Fruit fly (Drosophila melanogaster) whole organism, wandering third instar larva: Measurements from ENCODE around the gene TwdlM.

Source experiments
- Abd-B ChIP-seq: fragments of >200 bp; optimal IDR thresholded peaks from 2 replicates; lab custom pipeline; 2017; ENCODE audit warnings: missing biosample characterization, missing genetic modification characterization
- CG32264 ChIP-seq: fragments of 200-800 bp; sonication (Bioruptor generic); optimal IDR thresholded peaks from 2 replicates; lab custom pipeline; 2016; ENCODE audit warnings: missing biosample characterization, missing genetic modification characterization
- CG9705 ChIP-seq: fragments of 200-800 bp; sonication (Bioruptor generic); optimal IDR thresholded peaks from 2 replicates; lab custom pipeline; 2018; ENCODE audit warnings: missing biosample characterization, mild to moderate bottlenecking, missing genetic modification characterization
- CrebA ChIP-seq: fragments of 200-800 bp; sonication (Bioruptor generic); optimal IDR thresholded peaks from 2 replicates; lab custom pipeline; 2016; ENCODE audit warnings: missing biosample characterization, mild to moderate bottlenecking, missing genetic modification characterization, borderline replicate concordance
- Dfd ChIP-seq: fragments of >200 bp; optimal IDR thresholded peaks from 2 replicates; lab custom pipeline; 2017; ENCODE audit warnings: missing biosample characterization, missing genetic modification characterization
- Dif ChIP-seq: fragments of 200-275, 200-300 bp; sonication (Bioruptor generic); optimal IDR thresholded peaks from 2 replicates; lab custom pipeline; 2018; ENCODE audit warnings: missing biosample characterization, missing genetic modification characterization; ENCODE audit not compliant: partially characterized antibody
- GATAd ChIP-seq: sonication (Bioruptor generic); optimal IDR thresholded peaks from 2 replicates; lab custom pipeline; 2016; ENCODE audit warnings: missing biosample characterization, missing genetic modification characterization
- HLH106 ChIP-seq: fragments of 200-800 bp; optimal IDR thresholded peaks from 3 replicates; lab custom pipeline; 2019; ENCODE audit warnings: missing biosample characterization, mild to moderate bottlenecking, missing genetic modification characterization, moderate library complexity
- Hnf4 ChIP-seq: fragments of 200-800 bp; sonication (Bioruptor generic); optimal IDR thresholded peaks from 2 replicates; lab custom pipeline; 2016; ENCODE audit warnings: missing biosample characterization, mild to moderate bottlenecking, missing genetic modification characterization
- Hr78 ChIP-seq: fragments of >200 bp; optimal IDR thresholded peaks from 2 replicates; lab custom pipeline; 2017; ENCODE audit warnings: missing biosample characterization, missing genetic modification characterization
- Hr83 ChIP-seq: fragments of 200-300 bp; sonication (Bioruptor generic); optimal IDR thresholded peaks from 2 replicates; lab custom pipeline; 2016; ENCODE audit warnings: missing biosample characterization, mild to moderate bottlenecking, missing genetic modification characterization, moderate library complexity; ENCODE audit not compliant: poor library complexity, severe bottlenecking
- Jra ChIP-seq: sonication (Bioruptor generic); optimal IDR thresholded peaks from 2 replicates; lab custom pipeline; 2016; ENCODE audit warnings: missing biosample characterization, missing genetic modification characterization
- Mio ChIP-seq: sonication (Bioruptor generic); optimal IDR thresholded peaks from 2 replicates; lab custom pipeline; 2016; ENCODE audit warnings: missing biosample characterization, missing genetic modification characterization
- Myc ChIP-seq: fragments of >200 bp; optimal IDR thresholded peaks from 2 replicates; lab custom pipeline; 2017
- N ChIP-seq: fragments of >200 bp; optimal IDR thresholded peaks from 2 replicates; lab custom pipeline; 2018; ENCODE audit warnings: missing biosample characterization, missing external identifiers, missing genetic modification characterization
- OdsH ChIP-seq: fragments of 200-800 bp; sonication (Bioruptor generic); optimal IDR thresholded peaks from 2 replicates; lab custom pipeline; 2016; ENCODE audit warnings: missing biosample characterization, mild to moderate bottlenecking, missing genetic modification characterization
- Rel ChIP-seq, 2 experiments: fragments of 200-800 bp; sonication (Bioruptor generic) in 1 of 2; optimal IDR thresholded peaks; 2 replicates in 1 of 2; 3 replicates in 1 of 2; lab custom pipeline; 2016 to 2019; ENCODE audit warnings: mild to moderate bottlenecking in 2 of 2, missing biosample characterization in 2 of 2, missing genetic modification characterization in 2 of 2, moderate library complexity in 1 of 2
- Sp1 ChIP-seq: fragments of 200-800 bp; sonication (Bioruptor generic); optimal IDR thresholded peaks from 3 replicates; lab custom pipeline; 2019; ENCODE audit warnings: missing biosample characterization, mild to moderate bottlenecking, missing genetic modification characterization, moderate library complexity
- Vsx2 ChIP-seq: fragments of 200-300, 225-300 bp; sonication (Bioruptor generic); optimal IDR thresholded peaks from 2 replicates; lab custom pipeline; 2018; ENCODE audit warnings: missing biosample characterization, missing genetic modification characterization; ENCODE audit not compliant: partially characterized antibody
- br ChIP-seq: fragments of 200-800 bp; sonication (Bioruptor generic); optimal IDR thresholded peaks from 2 replicates; lab custom pipeline; 2016; ENCODE audit warnings: missing biosample characterization, missing genetic modification characterization
- brk ChIP-seq: fragments of 200-800 bp; sonication (Bioruptor generic); optimal IDR thresholded peaks from 2 replicates; lab custom pipeline; 2016; ENCODE audit warnings: missing biosample characterization, mild to moderate bottlenecking, missing genetic modification characterization
- dl ChIP-seq, 2 experiments: fragments of 175-275, 200-275 bp in 1 of 2; fragments of 200-275 bp in 1 of 2; sonication (Bioruptor generic); optimal IDR thresholded peaks; lab custom pipeline; 2018; ENCODE audit warnings: mild to moderate bottlenecking in 2 of 2, missing biosample characterization in 2 of 2, missing genetic modification characterization in 2 of 2, moderate library complexity in 2 of 2; ENCODE audit not compliant: partially characterized antibody in 2 of 2, insufficient read depth in 1 of 2
- dmrt93B ChIP-seq: fragments of 200-800 bp; sonication (Bioruptor generic); optimal IDR thresholded peaks from 2 replicates; lab custom pipeline; 2018; ENCODE audit warnings: missing biosample characterization, mild to moderate bottlenecking, missing genetic modification characterization
- dsf ChIP-seq: sonication (Bioruptor generic); optimal IDR thresholded peaks from 2 replicates; lab custom pipeline; 2016; ENCODE audit warnings: missing biosample characterization, missing genetic modification characterization, borderline replicate concordance
- ey ChIP-seq: fragments of 200-800 bp; sonication (Bioruptor generic); optimal IDR thresholded peaks from 2 replicates; lab custom pipeline; 2016; ENCODE audit warnings: missing biosample characterization, missing genetic modification characterization
- foxo ChIP-seq, 2 experiments: fragments of 200-800 bp; sonication (Bioruptor generic); optimal IDR thresholded peaks; 2 replicates in 1 of 2; 3 replicates in 1 of 2; lab custom pipeline; 2016 to 2017; ENCODE audit warnings: missing biosample characterization in 2 of 2, missing genetic modification characterization in 2 of 2
- fru ChIP-seq: fragments of 200-800 bp; sonication (Bioruptor generic); optimal IDR thresholded peaks from 3 replicates; lab custom pipeline; 2016; ENCODE audit warnings: missing biosample characterization, mild to moderate bottlenecking, missing genetic modification characterization
- h ChIP-seq: fragments of 200-800 bp; sonication (Bioruptor generic); optimal IDR thresholded peaks from 3 replicates; lab custom pipeline; 2016; ENCODE audit warnings: missing biosample characterization, mild to moderate bottlenecking, missing genetic modification characterization
- jim ChIP-seq: fragments of 175-275, 200-325 bp; sonication (Bioruptor generic); optimal IDR thresholded peaks from 2 replicates; lab custom pipeline; 2016; ENCODE audit warnings: missing biosample characterization, mild to moderate bottlenecking, missing genetic modification characterization
- lola ChIP-seq: fragments of >200 bp; optimal IDR thresholded peaks from 2 replicates; lab custom pipeline; 2017; ENCODE audit warnings: missing biosample characterization, missing genetic modification characterization
- pan ChIP-seq: fragments of >200 bp; optimal IDR thresholded peaks from 2 replicates; lab custom pipeline; 2017
- psq ChIP-seq: fragments of 200-800 bp; sonication (Bioruptor generic); optimal IDR thresholded peaks from 3 replicates; lab custom pipeline; 2017; ENCODE audit warnings: missing biosample characterization, mild to moderate bottlenecking, missing genetic modification characterization, moderate library complexity
- rgr ChIP-seq: fragments of 200-800 bp; sonication (Bioruptor generic); optimal IDR thresholded peaks from 3 replicates; lab custom pipeline; 2016; ENCODE audit warnings: missing biosample characterization, mild to moderate bottlenecking, missing genetic modification characterization
- sage ChIP-seq: fragments of 200-800 bp; sonication (Bioruptor generic); optimal IDR thresholded peaks from 2 replicates; lab custom pipeline; 2016; ENCODE audit warnings: missing biosample characterization, mild to moderate bottlenecking, missing genetic modification characterization
- sv ChIP-seq: fragments of 200-800 bp; sonication (Bioruptor generic); optimal IDR thresholded peaks from 3 replicates; lab custom pipeline; 2016; ENCODE audit warnings: missing biosample characterization, missing genetic modification characterization
- tai ChIP-seq: sonication (Bioruptor generic); optimal IDR thresholded peaks from 2 replicates; lab custom pipeline; 2016; ENCODE audit warnings: missing biosample characterization, missing genetic modification characterization
- usp ChIP-seq: fragments of >200 bp; optimal IDR thresholded peaks from 2 replicates; lab custom pipeline; 2017; ENCODE audit warnings: missing biosample characterization, missing genetic modification characterization
- woc ChIP-seq: sonication (Bioruptor generic); optimal IDR thresholded peaks from 2 replicates; lab custom pipeline; 2016; ENCODE audit warnings: missing biosample characterization, mild to moderate bottlenecking, missing genetic modification characterization

Gene TwdlM

dm6 chr3R:26618818-26619217 is at the start of gene TwdlM:
TSS of gene TwdlM (plus strand) at chr3R:26619118.
- TF ChIP-seq Hr78 (GFP tag; lab: Kevin White, UChicago) (no peak), Dif (GFP tag; lab: Kevin White, UChicago) (no peak), N (GFP tag; lab: Kevin White, UChicago) (no peak), Abd-B (GFP tag; lab: Kevin White, UChicago) (no peak), Rel (GFP tag; optimal IDR thresholded peaks at IDR 0.05; lab: Kevin White, UChicago) (no peak), Rel (tag; optimal IDR thresholded peaks at IDR 0.05; lab: Kevin White, UChicago) (no peak), ey (GFP tag; lab: Kevin White, UChicago) (no peak), Jra (GFP tag; lab: Kevin White, UChicago) (no peak), Hr83 (GFP tag; lab: Kevin White, UChicago) (no peak), tai (GFP tag; lab: Kevin White, UChicago) (no peak), Vsx2 (GFP tag; lab: Kevin White, UChicago) (no peak), woc (no peak), h (GFP tag; lab: Kevin White, UChicago) (no peak), psq (GFP tag; lab: Kevin White, UChicago) (no peak), dl (GFP tag; optimal IDR thresholded peaks at IDR 0.05; lab: Kevin White, UChicago; ENCODE audit: insufficient read depth in 1 of 2, partially characterized antibody in 2 of 2) (no peak)

dm6 chr3R:26570422-26570821 is 48.5 kb upstream of the TwdlM start:
- TF ChIP-seq Rel (GFP tag; optimal IDR thresholded peaks at IDR 0.05; lab: Kevin White, UChicago) (no peak), Rel (tag; optimal IDR thresholded peaks at IDR 0.05; lab: Kevin White, UChicago) (peak; percentile 15), N (GFP tag; lab: Kevin White, UChicago) (no peak)

DNA sequence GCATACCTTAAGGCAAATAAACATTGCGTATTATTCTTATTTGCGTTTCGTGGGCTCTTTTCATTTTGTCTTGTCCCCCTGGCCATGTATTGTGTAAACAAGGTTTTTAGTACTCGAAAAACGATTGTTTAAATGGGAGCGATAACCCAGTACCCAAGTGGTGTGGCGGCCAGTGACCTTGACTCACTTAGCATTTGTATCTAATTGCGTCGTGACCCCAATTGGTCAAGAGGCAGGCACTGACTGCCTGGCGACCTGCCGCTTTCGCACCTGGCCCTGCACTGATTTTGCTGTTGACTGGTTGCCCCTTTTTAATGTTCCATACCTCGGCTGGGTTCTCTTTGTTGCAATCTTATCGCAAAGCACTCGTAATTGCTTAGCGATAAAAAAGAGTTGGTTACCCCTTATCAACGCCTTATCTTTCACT is 30.7 kb upstream of the TwdlM start:
- TF ChIP-seq Vsx2 (GFP tag; lab: Kevin White, UChicago) (no peak), Mio (GFP tag; lab: Kevin White, UChicago) (no peak), Abd-B (GFP tag; lab: Kevin White, UChicago) (no peak), dsf (no peak), CrebA (GFP tag; lab: Kevin White, UChicago) (no peak), rgr (peak; percentile 54), foxo (GFP tag; optimal IDR thresholded peaks at IDR 0.05; lab: Kevin White, UChicago) (peak in 1 of 2 experiments; percentile 32), N (GFP tag; lab: Kevin White, UChicago) (no peak), Rel (GFP tag; optimal IDR thresholded peaks at IDR 0.05; lab: Kevin White, UChicago) (no peak), Rel (tag; optimal IDR thresholded peaks at IDR 0.05; lab: Kevin White, UChicago) (peak; percentile 2), CG32264 (GFP tag; lab: Kevin White, UChicago) (no peak), CG9705 (no peak), usp (GFP tag; lab: Kevin White, UChicago) (no peak), ey (GFP tag; lab: Kevin White, UChicago) (no peak), pan (no peak), br (GFP tag; lab: Kevin White, UChicago) (peak; percentile 56), GATAd (GFP tag; lab: Kevin White, UChicago) (no peak), dmrt93B (no peak), woc (no peak), Hr78 (GFP tag; lab: Kevin White, UChicago) (no peak), lola (no peak), Sp1 (GFP tag; lab: Kevin White, UChicago) (no peak), Jra (GFP tag; lab: Kevin White, UChicago) (peak; percentile 47), jim (GFP tag; lab: Kevin White, UChicago) (no peak), tai (GFP tag; lab: Kevin White, UChicago) (peak; percentile 66), Myc (lab: Kevin White, UChicago) (no peak), Dfd (GFP tag; lab: Kevin White, UChicago) (no peak), sv (GFP tag; lab: Kevin White, UChicago) (no peak), fru (GFP tag; lab: Kevin White, UChicago) (peak; percentile 32), psq (GFP tag; lab: Kevin White, UChicago) (peak; percentile 52), HLH106 (no peak), OdsH (peak; percentile 24), sage (GFP tag; lab: Kevin White, UChicago) (no peak), dl (GFP tag; optimal IDR thresholded peaks at IDR 0.05; lab: Kevin White, UChicago; ENCODE audit: insufficient read depth in 1 of 2, partially characterized antibody in 2 of 2) (no peak), brk (GFP tag; lab: Kevin White, UChicago) (peak; percentile 8), Hnf4 (GFP tag; lab: Kevin White, UChicago) (peak; percentile 63), Hr83 (GFP tag; lab: Kevin White, UChicago) (peak; percentile 53), Dif (GFP tag; lab: Kevin White, UChicago) (no peak), h (GFP tag; lab: Kevin White, UChicago) (peak; percentile 61)
